Worm (Caenorhabditis elegans) whole organism, L2 larva: ENCODE results near the gene F54D5.15.
A peak's percentile ranks its signal among the peaks of the same experiment; 100 is the strongest.

ENCODE experiments used
- C34F6.9 ChIP-seq: fragments of 150-350 bp; optimal IDR thresholded peaks from 2 replicates; lab custom pipeline; 2014; ENCODE audit warnings: missing biosample characterization, missing genetic modification characterization
- F13H6.1 ChIP-seq: sonication (generic microtip); optimal IDR thresholded peaks from 2 replicates; lab custom pipeline; 2016; ENCODE audit warnings: missing genetic modification characterization, missing compliant biosample characterization
- Y55F3AM.14 ChIP-seq: fragments of 200-800 bp; sonication (Bioruptor generic); optimal IDR thresholded peaks from 2 replicates; lab custom pipeline; 2018; ENCODE audit warnings: mild to moderate bottlenecking, missing genetic modification characterization, missing compliant biosample characterization
- ZK546.5 ChIP-seq: sonication (generic microtip); optimal IDR thresholded peaks from 2 replicates; lab custom pipeline; 2017; ENCODE audit warnings: missing biosample characterization, missing genetic modification characterization
- alr-1 ChIP-seq: fragments of 150-350 bp; optimal IDR thresholded peaks from 2 replicates; lab custom pipeline; 2014; ENCODE audit warnings: missing biosample characterization, missing genetic modification characterization
- aly-2 ChIP-seq: fragments of 150-350 bp; optimal IDR thresholded peaks from 2 replicates; lab custom pipeline; 2014; ENCODE audit warnings: missing biosample characterization, missing genetic modification characterization
- blmp-1 ChIP-seq: sonication (generic microtip); optimal IDR thresholded peaks from 2 replicates; lab custom pipeline; 2017; ENCODE audit warnings: missing genetic modification characterization, mild to moderate bottlenecking, missing compliant biosample characterization, antibody characterized with exemption, moderate library complexity; ENCODE audit not compliant: insufficient read depth
- ceh-82 ChIP-seq: fragments of 150-350 bp; optimal IDR thresholded peaks from 2 replicates; lab custom pipeline; 2014; ENCODE audit warnings: missing biosample characterization, missing genetic modification characterization
- dmd-4 ChIP-seq: sonication (generic microtip); optimal IDR thresholded peaks from 2 replicates; lab custom pipeline; 2017; ENCODE audit warnings: missing biosample characterization, missing genetic modification characterization
- egl-27 ChIP-seq: sonication (generic microtip); optimal IDR thresholded peaks from 3 replicates; lab custom pipeline; 2017; ENCODE audit warnings: missing biosample characterization, missing genetic modification reagents, missing genetic modification characterization
- elt-3 ChIP-seq: sonication (generic microtip); optimal IDR thresholded peaks from 2 replicates; lab custom pipeline; 2017; ENCODE audit warnings: missing biosample characterization, missing genetic modification characterization
- fos-1 ChIP-seq: fragments of 150-350 bp; optimal IDR thresholded peaks from 2 replicates; lab custom pipeline; 2014; ENCODE audit warnings: missing biosample characterization, missing genetic modification characterization
- gmeb-1 ChIP-seq: fragments of 150-350 bp; optimal IDR thresholded peaks from 2 replicates; lab custom pipeline; 2014; ENCODE audit warnings: missing biosample characterization, missing genetic modification characterization
- lin-11 ChIP-seq: fragments of 150-350 bp; sonication (generic microtip); optimal IDR thresholded peaks from 2 replicates; lab custom pipeline; 2014; ENCODE audit warnings: missing biosample characterization, missing genetic modification characterization, inconsistent platforms, mixed read lengths
- lin-13 ChIP-seq: fragments of 150-350 bp; optimal IDR thresholded peaks from 2 replicates; lab custom pipeline; 2014; ENCODE audit warnings: missing biosample characterization, missing genetic modification reagents, missing genetic modification characterization
- lin-39 ChIP-seq: fragments of 150-350 bp; optimal IDR thresholded peaks from 2 replicates; lab custom pipeline; 2014; ENCODE audit warnings: missing biosample characterization, missing genetic modification reagents, missing genetic modification characterization
- mab-5 ChIP-seq: fragments of 150-350 bp; optimal IDR thresholded peaks from 2 replicates; lab custom pipeline; 2014; ENCODE audit warnings: missing biosample characterization, missing genetic modification characterization
- mbf-1 ChIP-seq: sonication (generic microtip); optimal IDR thresholded peaks from 2 replicates; lab custom pipeline; 2017; ENCODE audit warnings: missing biosample characterization, missing genetic modification characterization
- mdl-1 ChIP-seq, 2 experiments: fragments of 150-350 bp in 1 of 2; sonication (generic microtip) in 1 of 2; optimal IDR thresholded peaks; 2 replicates each; lab custom pipeline; 2017; ENCODE audit warnings: missing biosample characterization in 2 of 2, missing genetic modification characterization in 2 of 2
- nhr-10 ChIP-seq: sonication (generic microtip); optimal IDR thresholded peaks from 2 replicates; lab custom pipeline; 2017; ENCODE audit warnings: missing biosample characterization, missing genetic modification characterization
- nhr-129 ChIP-seq: fragments of 150-350 bp; optimal IDR thresholded peaks from 2 replicates; lab custom pipeline; 2014; ENCODE audit warnings: missing biosample characterization, missing genetic modification characterization
- nhr-23 ChIP-seq: fragments of 150-350 bp; optimal IDR thresholded peaks from 2 replicates; lab custom pipeline; 2014; ENCODE audit warnings: missing biosample characterization, missing genetic modification reagents, missing genetic modification characterization
- nhr-237 ChIP-seq: fragments of 150-350 bp; optimal IDR thresholded peaks from 2 replicates; lab custom pipeline; 2014; ENCODE audit warnings: missing biosample characterization, missing genetic modification characterization
- peb-1 ChIP-seq: fragments of 150-350 bp; optimal IDR thresholded peaks from 2 replicates; lab custom pipeline; 2014; ENCODE audit warnings: missing biosample characterization, missing genetic modification characterization
- skn-1 ChIP-seq: sonication (generic microtip); optimal IDR thresholded peaks from 2 replicates; lab custom pipeline; 2017; ENCODE audit warnings: missing biosample characterization, missing genetic modification characterization
- sma-3 ChIP-seq: sonication (generic microtip); optimal IDR thresholded peaks from 2 replicates; lab custom pipeline; 2016; ENCODE audit warnings: missing genetic modification reagents, missing genetic modification characterization, missing compliant biosample characterization
- sma-9 ChIP-seq, 2 experiments: fragments of 150-350 bp in 1 of 2; sonication (generic microtip) in 1 of 2; optimal IDR thresholded peaks; 2 replicates each; lab custom pipeline; 2014 to 2016; ENCODE audit warnings: missing genetic modification characterization in 2 of 2, mild to moderate bottlenecking in 1 of 2, missing biosample characterization in 1 of 2, missing compliant biosample characterization in 1 of 2, missing genetic modification reagents in 1 of 2, moderate library complexity in 1 of 2
- unc-39 ChIP-seq: fragments of 150-350 bp; optimal IDR thresholded peaks from 2 replicates; lab custom pipeline; 2014; ENCODE audit warnings: missing biosample characterization, missing genetic modification characterization
- unc-55 ChIP-seq: fragments of 150-350 bp; sonication (generic microtip); optimal IDR thresholded peaks from 3 replicates; lab custom pipeline; 2014; ENCODE audit warnings: missing biosample characterization, missing genetic modification reagents, missing genetic modification characterization
- unc-62 ChIP-seq: fragments of 150-350 bp; optimal IDR thresholded peaks from 2 replicates; lab custom pipeline; 2014; ENCODE audit warnings: missing biosample characterization, missing genetic modification reagents, missing genetic modification characterization
- zag-1 ChIP-seq: fragments of 150-350 bp; optimal IDR thresholded peaks from 2 replicates; lab custom pipeline; 2014; ENCODE audit warnings: missing biosample characterization, missing genetic modification characterization
- ztf-1 ChIP-seq: fragments of 200-800 bp; sonication (Bioruptor generic); conservative IDR thresholded peaks from 2 replicates; pipeline ENCODE4 v1.3.6; 2022; ENCODE audit warnings: missing genetic modification characterization, missing compliant biosample characterization
- ztf-11 ChIP-seq: sonication (generic microtip); optimal IDR thresholded peaks from 2 replicates; lab custom pipeline; 2017; ENCODE audit warnings: missing biosample characterization, missing genetic modification characterization
- ztf-4 ChIP-seq: fragments of 150-350 bp; optimal IDR thresholded peaks from 2 replicates; lab custom pipeline; 2014; ENCODE audit warnings: missing biosample characterization, missing genetic modification characterization

F54D5.15 gene

ce11 chrII:11592023-11592422 is 28.0 kb upstream of the F54D5.15 start, which contains the start of gene F07A11.1:
Gene F07A11.1 (minus strand): TSS chrII:11592123.
- TF ChIP-seq dmd-4 (no peak), C34F6.9 (no peak), mbf-1 (tag; lab: Kevin White, UChicago) (no peak), lin-13 (GFP tag; lab: Kevin White, UChicago) (no peak), mdl-1 (tag; optimal IDR thresholded peaks at IDR 0.05; lab: Kevin White, UChicago) (no peak), unc-62 (no peak), ztf-4 (tag; lab: Kevin White, UChicago) (no peak)

- TF ChIP-seq nhr-10: no peak
- TF ChIP-seq sma-3 (GFP tag; lab: Kevin White, UChicago): no peak
- no peak for TF ChIP-seq alr-1 (tag; lab: Kevin White, UChicago)
- TF ChIP-seq ztf-1 (GFP tag; lab: Robert Waterston, UW): no peak
- TF ChIP-seq peb-1 (tag; lab: Kevin White, UChicago): no peak
- TF ChIP-seq elt-3: no peak
Observed at ce11 chrII:11591558-11591957, 27.5 kb upstream of the F54D5.15 start.

DNA sequence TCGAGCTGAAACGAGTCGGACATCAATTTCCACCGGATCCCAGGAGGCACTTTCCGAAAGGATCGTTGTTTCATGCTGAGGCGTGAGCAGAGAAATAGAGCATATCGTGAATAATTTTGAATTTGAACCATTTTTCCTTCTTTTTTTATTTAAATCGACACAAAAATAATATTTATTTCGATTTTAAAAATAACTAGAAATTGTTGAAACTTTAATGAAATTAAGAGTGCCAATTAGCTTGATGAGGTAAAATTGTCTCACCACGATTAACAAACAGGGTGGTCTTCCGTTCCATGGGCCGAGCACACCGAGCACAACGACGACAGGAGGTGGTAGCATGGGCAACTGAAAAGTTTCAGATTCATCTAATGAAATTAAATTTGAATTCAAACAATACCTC is 24.3 kb upstream of the F54D5.15 start:
- TF ChIP-seq ztf-4 (tag; lab: Kevin White, UChicago): no peak
- no peak for TF ChIP-seq mbf-1 (tag; lab: Kevin White, UChicago)
- TF ChIP-seq zag-1: no peak
- no peak for TF ChIP-seq mdl-1 (tag; optimal IDR thresholded peaks at IDR 0.05; lab: Kevin White, UChicago)
- no peak for TF ChIP-seq skn-1
- TF ChIP-seq mab-5 (tag; lab: Kevin White, UChicago): no peak
- no peak for TF ChIP-seq lin-13 (GFP tag; lab: Kevin White, UChicago)
- TF ChIP-seq peb-1 (tag; lab: Kevin White, UChicago): no peak
- TF ChIP-seq sma-9 (GFP tag; optimal IDR thresholded peaks at IDR 0.05; lab: Kevin White, UChicago): no peak
- no peak for TF ChIP-seq sma-9 (tag; optimal IDR thresholded peaks at IDR 0.05; lab: Kevin White, UChicago)
- no peak for TF ChIP-seq alr-1 (tag; lab: Kevin White, UChicago)

- TF ChIP-seq lin-39 (tag; lab: Kevin White, UChicago): no peak
- TF ChIP-seq Y55F3AM.14 (GFP tag; lab: Kevin White, UChicago): no peak
- TF ChIP-seq ztf-1 (GFP tag; lab: Robert Waterston, UW): no peak
- TF ChIP-seq aly-2: no peak
- TF ChIP-seq sma-3 (GFP tag; lab: Kevin White, UChicago): no peak
- no peak for TF ChIP-seq peb-1 (tag; lab: Kevin White, UChicago)
Observed at ce11 chrII:11582698-11583097, 18.7 kb upstream of the F54D5.15 start, which contains the start of gene ints-7. Gene ints-7 (plus strand): TSS chrII:11582849.

DNA sequence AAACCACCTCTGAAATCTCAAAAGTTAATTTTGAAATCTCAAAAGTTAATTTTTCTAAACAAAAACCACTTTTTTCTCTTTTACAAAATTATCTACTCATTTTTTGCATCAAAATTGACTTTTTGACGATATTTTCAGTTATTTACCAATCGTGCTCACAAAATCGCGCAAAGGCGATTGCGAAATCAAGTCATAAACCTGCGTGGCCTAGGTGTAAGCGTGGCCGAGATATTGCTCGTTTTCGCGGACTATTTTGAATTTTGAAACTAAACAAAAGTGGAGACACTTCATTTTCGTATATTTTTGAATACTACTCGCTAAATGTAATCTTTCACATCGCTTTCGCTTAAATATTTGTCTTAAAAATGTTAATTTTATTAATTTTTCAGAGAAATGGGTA is 14.3 kb upstream of the F54D5.15 start, which contains the start of gene smc-6:
Gene smc-6, plus strand, starts transcription at position 390 of the 400 bp plus-strand sequence.
- TF ChIP-seq C34F6.9: peak; percentile 57
- no peak for TF ChIP-seq blmp-1 (tag; lab: Kevin White, UChicago)
- no peak for TF ChIP-seq aly-2
- TF ChIP-seq lin-13 (GFP tag; lab: Kevin White, UChicago): no peak
- TF ChIP-seq F13H6.1: no peak
- TF ChIP-seq sma-9 (GFP tag; optimal IDR thresholded peaks at IDR 0.05; lab: Kevin White, UChicago): no peak
- no peak for TF ChIP-seq sma-9 (tag; optimal IDR thresholded peaks at IDR 0.05; lab: Kevin White, UChicago)
- peak; percentile 45 for TF ChIP-seq fos-1 (tag; lab: Kevin White, UChicago)
- no peak for TF ChIP-seq ztf-11
- no peak for TF ChIP-seq unc-39 (tag; lab: Kevin White, UChicago)
- TF ChIP-seq nhr-23: no peak
- TF ChIP-seq nhr-10: no peak
- peak; percentile 7 for TF ChIP-seq gmeb-1
- TF ChIP-seq ZK546.5 (tag; lab: Kevin White, UChicago): no peak
- no peak for TF ChIP-seq lin-11 (tag; lab: Kevin White, UChicago)
- TF ChIP-seq mab-5 (tag; lab: Kevin White, UChicago): no peak
- TF ChIP-seq elt-3: no peak
- TF ChIP-seq unc-55 (GFP tag; lab: Kevin White, UChicago): peak; percentile 85
- no peak for TF ChIP-seq egl-27 (tag; lab: Kevin White, UChicago)
- TF ChIP-seq nhr-237: no peak
- TF ChIP-seq ceh-82 (tag; lab: Kevin White, UChicago): no peak
- TF ChIP-seq nhr-129 (tag; lab: Kevin White, UChicago): peak; percentile 68
